Worm (Caenorhabditis elegans): ENCODE data around the gene clec-169.
A peak's percentile ranks its signal among the peaks of the same experiment; 100 is the strongest.

clec-169 gene

ce11 chrIV:1216290-1216689 is 44.8 kb upstream of the clec-169 start, which contains the start of gene W09G12.9:
Gene W09G12.9 (plus strand): TSS chrIV:1216590.
- TF ChIP-seq nhr-12 (tag; optimal IDR thresholded peaks at IDR 0.05) (no peak), nhr-43 (tag; optimal IDR thresholded peaks at IDR 0.05; ENCODE audit: poor library complexity, severe bottlenecking) (no peak), elt-2 (tag; optimal IDR thresholded peaks at IDR 0.05) (no peak), mdl-1 (tag; optimal IDR thresholded peaks at IDR 0.05) (no peak), R02D3.7 (tag; optimal IDR thresholded peaks at IDR 0.05) (no peak), lsy-12 (tag; optimal IDR thresholded peaks at IDR 0.05) (no peak), ztf-11 (tag; optimal IDR thresholded peaks at IDR 0.05) (no peak), ZK546.5 (tag; optimal IDR thresholded peaks at IDR 0.05) (no peak), nhr-23 (tag; optimal IDR thresholded peaks at IDR 0.05) (no peak), egl-27 (tag; optimal IDR thresholded peaks at IDR 0.05) (no peak)

ce11 chrIV:1221167-1221566 is 40.0 kb upstream of the clec-169 start, which contains the start of gene W09G12.10:
Gene W09G12.10 (minus strand): TSS chrIV:1221287.
- TF ChIP-seq nfya-1 (tag; optimal IDR thresholded peaks at IDR 0.05; ENCODE audit: insufficient read depth) (peak; percentile 4), ama-1 (optimal IDR thresholded peaks at IDR 0.05) (no peak), fkh-2 (tag; optimal IDR thresholded peaks at IDR 0.05) (no peak), nhr-23 (tag; optimal IDR thresholded peaks at IDR 0.05) (no peak), nhr-237 (tag; optimal IDR thresholded peaks at IDR 0.05) (no peak), nhr-25 (tag; optimal IDR thresholded peaks at IDR 0.05) (peak; percentile 58), zag-1 (tag; optimal IDR thresholded peaks at IDR 0.05) (no peak), egl-27 (tag; optimal IDR thresholded peaks at IDR 0.05) (no peak), unc-62 (GFP tag; optimal IDR thresholded peaks at IDR 0.05) (no peak), nhr-67 (tag; optimal IDR thresholded peaks at IDR 0.05) (no peak), sea-2 (GFP tag; optimal IDR thresholded peaks at IDR 0.05) (no peak), lin-15B (tag; optimal IDR thresholded peaks at IDR 0.05) (no peak), R02D3.7 (tag; optimal IDR thresholded peaks at IDR 0.05) (no peak), ceh-9 (tag; optimal IDR thresholded peaks at IDR 0.05) (no peak), nhr-43 (tag; optimal IDR thresholded peaks at IDR 0.05; ENCODE audit: poor library complexity, severe bottlenecking) (no peak), fos-1 (tag; optimal IDR thresholded peaks at IDR 0.05) (no peak), nhr-76 (tag; optimal IDR thresholded peaks at IDR 0.05) (no peak), hmg-11 (tag; optimal IDR thresholded peaks at IDR 0.05) (no peak), ztf-4 (tag; optimal IDR thresholded peaks at IDR 0.05) (no peak), skn-1 (tag; optimal IDR thresholded peaks at IDR 0.05) (no peak), nhr-77 (tag; optimal IDR thresholded peaks at IDR 0.05) (no peak), egl-5 (tag; optimal IDR thresholded peaks at IDR 0.05) (peak; percentile 50), ztf-11 (tag; optimal IDR thresholded peaks at IDR 0.05) (no peak)

ce11 chrIV:1224781-1225180 is 36.3 kb upstream of the clec-169 start:
- TF ChIP-seq egl-27 (tag; optimal IDR thresholded peaks at IDR 0.05): no peak
- TF ChIP-seq nhr-23 (tag; optimal IDR thresholded peaks at IDR 0.05): peak; percentile 18

- TF ChIP-seq hmg-11 (tag; optimal IDR thresholded peaks at IDR 0.05): no peak
- TF ChIP-seq lsy-12 (tag; optimal IDR thresholded peaks at IDR 0.05): no peak
- no peak for TF ChIP-seq mdl-1 (tag; optimal IDR thresholded peaks at IDR 0.05)
- TF ChIP-seq nhr-67 (tag; optimal IDR thresholded peaks at IDR 0.05): no peak
- TF ChIP-seq nhr-28 (tag; optimal IDR thresholded peaks at IDR 0.05): no peak
- no peak for TF ChIP-seq nhr-77 (tag; optimal IDR thresholded peaks at IDR 0.05)
- no peak for TF ChIP-seq R02D3.7 (tag; optimal IDR thresholded peaks at IDR 0.05)
- TF ChIP-seq pha-4 (tag; optimal IDR thresholded peaks at IDR 0.05): no peak
- TF ChIP-seq mml-1 (tag; optimal IDR thresholded peaks at IDR 0.05): no peak
- no peak for TF ChIP-seq nhr-12 (tag; optimal IDR thresholded peaks at IDR 0.05)
- no peak for TF ChIP-seq nhr-76 (tag; optimal IDR thresholded peaks at IDR 0.05)
- TF ChIP-seq elt-2 (tag; optimal IDR thresholded peaks at IDR 0.05): no peak
- TF ChIP-seq ama-1 (optimal IDR thresholded peaks at IDR 0.05): no peak
- no peak for TF ChIP-seq ceh-9 (tag; optimal IDR thresholded peaks at IDR 0.05)
- TF ChIP-seq sea-2 (GFP tag; optimal IDR thresholded peaks at IDR 0.05): no peak
Observed at ce11 chrIV:1225596-1226232, 35.4 kb upstream of the clec-169 start, which contains the start of gene W09G12.8. Gene W09G12.8 (plus strand): TSS chrIV:1226182.

ce11 chrIV:1228675-1229130 is 32.4 kb upstream of the clec-169 start, which contains the start of gene W09G12.7:
Gene W09G12.7 (plus strand): TSS chrIV:1229080.
- TF ChIP-seq jun-1 (tag; optimal IDR thresholded peaks at IDR 0.05) (peak; percentile 27), tbx-2 (tag; optimal IDR thresholded peaks at IDR 0.05) (no peak), elt-1 (tag; optimal IDR thresholded peaks at IDR 0.05) (no peak), elt-2 (tag; optimal IDR thresholded peaks at IDR 0.05) (peak; percentile 91), skn-1 (tag; optimal IDR thresholded peaks at IDR 0.05) (no peak), mml-1 (tag; optimal IDR thresholded peaks at IDR 0.05) (no peak), pqm-1 (tag; optimal IDR thresholded peaks at IDR 0.05) (peak; percentile 54), pha-4 (tag; optimal IDR thresholded peaks at IDR 0.05) (peak; percentile 18), ceh-9 (tag; optimal IDR thresholded peaks at IDR 0.05) (no peak)

Measured in whole organism, L3 larva.